Worm (Caenorhabditis elegans): Measurements from ENCODE around the gene F21D12.3.
A peak's percentile ranks its signal among the peaks of the same experiment; 100 is the strongest.

The F21D12.3 gene

ce11 chrII:7277925-7278324, 45.9 kb downstream of the F21D12.3 start:
- no peak for TF ChIP-seq C06A6.2 (GFP tag; conservative IDR thresholded peaks at IDR 0.05)
- no peak for TF ChIP-seq nhr-27 (tag; optimal IDR thresholded peaks at IDR 0.05)
- no peak for TF ChIP-seq lin-40 (tag; optimal IDR thresholded peaks at IDR 0.05)
- no peak for TF ChIP-seq nhr-120 (GFP tag; IDR thresholded peaks at IDR 0.05)
- no peak for TF ChIP-seq bed-2 (GFP tag; IDR thresholded peaks at IDR 0.05)
- TF ChIP-seq cebp-1 (GFP tag; IDR thresholded peaks at IDR 0.05) = no peak
- no peak for TF ChIP-seq cebp-1 (tag; optimal IDR thresholded peaks at IDR 0.05)
- no peak for TF ChIP-seq nhr-179 (tag; optimal IDR thresholded peaks at IDR 0.05)
- TF ChIP-seq ceh-58 (GFP tag; IDR thresholded peaks at IDR 0.05) = no peak
- TF ChIP-seq hrde-1 (tag; optimal IDR thresholded peaks at IDR 0.05; ENCODE audit: borderline replicate concordance) = no peak
- TF ChIP-seq T26A5.8 (tag; optimal IDR thresholded peaks at IDR 0.05) = no peak
- no peak for TF ChIP-seq rec-8 (tag; optimal IDR thresholded peaks at IDR 0.05)
- no peak for TF ChIP-seq dpl-1 (GFP tag; optimal IDR thresholded peaks at IDR 0.05)
- TF ChIP-seq lin-35 (GFP tag; optimal IDR thresholded peaks at IDR 0.05) = no peak

ce11 chrII:7277257-7277656, 46.6 kb downstream of the F21D12.3 start:
- TF ChIP-seq bed-2 (GFP tag; IDR thresholded peaks at IDR 0.05) = no peak
- no peak for TF ChIP-seq hmg-20 (GFP tag; IDR thresholded peaks at IDR 0.05)
- TF ChIP-seq bed-1 (GFP tag; IDR thresholded peaks at IDR 0.05) = no peak
- TF ChIP-seq ceh-40 (GFP tag; IDR thresholded peaks at IDR 0.05) = no peak
- TF ChIP-seq pbrm-1 (GFP tag; IDR thresholded peaks at IDR 0.05) = no peak
- TF ChIP-seq rec-8 (tag; optimal IDR thresholded peaks at IDR 0.05) = no peak
- no peak for TF ChIP-seq C06A6.2 (GFP tag; conservative IDR thresholded peaks at IDR 0.05)
- no peak for TF ChIP-seq attf-6 (GFP tag; IDR thresholded peaks at IDR 0.05)
- TF ChIP-seq attf-3 (GFP tag; conservative IDR thresholded peaks at IDR 0.05) = no peak
- TF ChIP-seq unc-62 (GFP tag; optimal IDR thresholded peaks at IDR 0.05) = no peak
- TF ChIP-seq lsy-27 (tag; optimal IDR thresholded peaks at IDR 0.05; ENCODE audit: borderline replicate concordance, insufficient read depth) = no peak
- no peak for TF ChIP-seq attf-5 (GFP tag; optimal IDR thresholded peaks at IDR 0.05)
- no peak for TF ChIP-seq Y53G8AR.9 (GFP tag; conservative IDR thresholded peaks at IDR 0.05)
- no peak for TF ChIP-seq lir-1 (GFP tag; conservative IDR thresholded peaks at IDR 0.05)
- no peak for TF ChIP-seq F39B2.1 (GFP tag; IDR thresholded peaks at IDR 0.05)
- TF ChIP-seq nfya-1 (tag; optimal IDR thresholded peaks at IDR 0.05; ENCODE audit: borderline replicate concordance, insufficient read depth) = no peak
- TF ChIP-seq hlh-26 (GFP tag; conservative IDR thresholded peaks at IDR 0.05) = no peak
- no peak for TF ChIP-seq Y67H2A.10 (GFP tag; conservative IDR thresholded peaks at IDR 0.05)
- no peak for TF ChIP-seq madf-8 (GFP tag; conservative IDR thresholded peaks at IDR 0.05)
- TF ChIP-seq egrh-3 (GFP tag; IDR thresholded peaks at IDR 0.05) = no peak
- TF ChIP-seq dpff-1 (tag; optimal IDR thresholded peaks at IDR 0.05) = no peak
- peak; percentile 90 for TF ChIP-seq nhr-80 (tag; optimal IDR thresholded peaks at IDR 0.05)
- no peak for TF ChIP-seq D2030.7 (GFP tag; IDR thresholded peaks at IDR 0.05)
- no peak for TF ChIP-seq cebp-1 (GFP tag; IDR thresholded peaks at IDR 0.05)
- no peak for TF ChIP-seq cebp-1 (tag; optimal IDR thresholded peaks at IDR 0.05)
- TF ChIP-seq ztf-22 (GFP tag; optimal IDR thresholded peaks at IDR 0.05) = peak; percentile 67
- TF ChIP-seq atf-7 (tag; optimal IDR thresholded peaks at IDR 0.05) = peak; percentile 54
- TF ChIP-seq mel-28 (tag; optimal IDR thresholded peaks at IDR 0.05; ENCODE audit: borderline replicate concordance) = no peak
- no peak for TF ChIP-seq F22D6.2 (tag; optimal IDR thresholded peaks at IDR 0.05)
- TF ChIP-seq madf-3 (GFP tag; IDR thresholded peaks at IDR 0.05) = no peak
- TF ChIP-seq let-607 (tag; optimal IDR thresholded peaks at IDR 0.05) = peak in 1 of 2 experiments; percentile 22

Data from whole organism, young adult.